Fruit fly (Drosophila melanogaster) whole organism, adult: ENCODE measurements around the gene ems.

Experiments used
- CG11617 ChIP-seq: fragments of 200-800 bp; sonication (Bioruptor generic); optimal IDR thresholded peaks from 2 replicates; lab custom pipeline; 2017; ENCODE audit warnings: mild to moderate bottlenecking, missing biosample characterization, missing genetic modification reagents, missing genetic modification characterization
- CG12768 ChIP-seq: fragments of 200-800 bp; sonication (Bioruptor generic); optimal IDR thresholded peaks from 2 replicates; lab custom pipeline; 2017; ENCODE audit warnings: missing biosample characterization, missing genetic modification characterization, mild to moderate bottlenecking, moderate library complexity, missing genetic modification reagents
- CG14711 ChIP-seq: fragments of 200-800 bp; sonication (Bioruptor generic); optimal IDR thresholded peaks from 2 replicates; lab custom pipeline; 2018; ENCODE audit warnings: missing biosample characterization, mild to moderate bottlenecking, missing genetic modification characterization, moderate library complexity
- CG1620 ChIP-seq: fragments of 200-800 bp; sonication (Bioruptor generic); optimal IDR thresholded peaks from 2 replicates; lab custom pipeline; 2016; ENCODE audit warnings: missing biosample characterization, missing genetic modification characterization
- CG33017 ChIP-seq: fragments of 200-800 bp; sonication (Bioruptor generic); optimal IDR thresholded peaks from 2 replicates; lab custom pipeline; 2018; ENCODE audit warnings: missing biosample characterization, mild to moderate bottlenecking, missing genetic modification characterization, moderate library complexity
- CG5204 ChIP-seq: fragments of 200-800 bp; sonication (Bioruptor generic); optimal IDR thresholded peaks from 2 replicates; lab custom pipeline; 2016; ENCODE audit warnings: missing biosample characterization, missing genetic modification characterization
- CG7045 ChIP-seq: fragments of 200-800 bp; sonication (Bioruptor generic); optimal IDR thresholded peaks from 2 replicates; lab custom pipeline; 2017; ENCODE audit warnings: missing biosample characterization, mild to moderate bottlenecking, missing genetic modification characterization
- CG7101 ChIP-seq: fragments of 200-800 bp; sonication (Bioruptor generic); optimal IDR thresholded peaks from 2 replicates; lab custom pipeline; 2018; ENCODE audit warnings: missing biosample characterization, mild to moderate bottlenecking, missing genetic modification characterization, moderate library complexity
- Clk ChIP-seq: fragments of 200-800 bp; sonication (Bioruptor generic); optimal IDR thresholded peaks from 2 replicates; lab custom pipeline; 2017; ENCODE audit warnings: missing biosample characterization, missing genetic modification characterization
- Crg-1 ChIP-seq: fragments of 200-800 bp; sonication (Bioruptor generic); optimal IDR thresholded peaks from 2 replicates; lab custom pipeline; 2016; ENCODE audit warnings: missing biosample characterization, missing genetic modification characterization
- Hr96 ChIP-seq: fragments of 200-800 bp; sonication (Bioruptor generic); optimal IDR thresholded peaks from 2 replicates; lab custom pipeline; 2016; ENCODE audit warnings: missing biosample characterization, missing genetic modification characterization
- Mnt ChIP-seq: fragments of 200-800 bp; sonication (Bioruptor generic); optimal IDR thresholded peaks from 2 replicates; lab custom pipeline; 2016; ENCODE audit warnings: missing biosample characterization, mild to moderate bottlenecking, missing genetic modification characterization
- bab1 ChIP-seq: fragments of 200-800 bp; sonication (Bioruptor generic); optimal IDR thresholded peaks from 3 replicates; lab custom pipeline; 2019; ENCODE audit warnings: missing biosample characterization, mild to moderate bottlenecking, missing genetic modification characterization, moderate library complexity
- cic ChIP-seq: fragments of 200-800 bp; sonication (Bioruptor generic); optimal IDR thresholded peaks from 2 replicates; lab custom pipeline; 2017; ENCODE audit warnings: missing biosample characterization, mild to moderate bottlenecking, missing genetic modification characterization, moderate library complexity
- cnc ChIP-seq, 2 experiments: fragments of >200 bp; optimal IDR thresholded peaks; 2 replicates each; lab custom pipeline; 2017
- kay ChIP-seq: fragments of 200-800 bp; sonication (Bioruptor generic); peaks from one replicate; lab custom pipeline; 2016; ENCODE audit warnings: missing biosample characterization, missing genetic modification characterization, borderline replicate concordance
- ovo ChIP-seq: fragments of 200-800 bp; sonication (Bioruptor generic); optimal IDR thresholded peaks from 2 replicates; lab custom pipeline; 2016; ENCODE audit warnings: missing biosample characterization, missing genetic modification characterization
- pad ChIP-seq: fragments of 200-800 bp; sonication (Bioruptor generic); optimal IDR thresholded peaks from 3 replicates; lab custom pipeline; 2017; ENCODE audit warnings: missing biosample characterization, missing genetic modification characterization, mild to moderate bottlenecking, moderate library complexity, missing genetic modification reagents
- tj ChIP-seq: fragments of 200-800 bp; sonication (Bioruptor generic); optimal IDR thresholded peaks from 3 replicates; lab custom pipeline; 2017; ENCODE audit warnings: missing biosample characterization, mild to moderate bottlenecking, missing genetic modification characterization, moderate library complexity
- toe ChIP-seq: fragments of 200-800 bp; sonication (Bioruptor generic); optimal IDR thresholded peaks from 2 replicates; lab custom pipeline; 2016; ENCODE audit warnings: missing biosample characterization, missing genetic modification characterization

ems gene

dm6 chr3R:13914760-13915417 lies 13.2 kb downstream of the ems start:
- TF ChIP-seq Hr96 (no peak), Clk (GFP tag; lab: Kevin White, UChicago) (no peak), cic (GFP tag; lab: Kevin White, UChicago) (no peak), CG7045 (GFP tag; lab: Kevin White, UChicago) (no peak), Mnt (GFP tag; lab: Kevin White, UChicago) (no peak), CG1620 (no peak)

- TF ChIP-seq Crg-1 (GFP tag; lab: Kevin White, UChicago) (no peak), cic (GFP tag; lab: Kevin White, UChicago) (no peak), Clk (GFP tag; lab: Kevin White, UChicago) (no peak), cnc (optimal IDR thresholded peaks at IDR 0.05; lab: Kevin White, UChicago) (no peak)
Observed at dm6 chr3R:13915646-13916045, 14.0 kb downstream of the ems start.

dm6 chr3R:13916546-13916945 lies 14.9 kb downstream of the ems start:
- TF ChIP-seq Crg-1 (GFP tag; lab: Kevin White, UChicago), result no peak
- TF ChIP-seq CG12768 (GFP tag; lab: Kevin White, UChicago), result no peak
- no peak for TF ChIP-seq CG11617 (GFP tag; lab: Kevin White, UChicago)
- no peak for TF ChIP-seq toe
- TF ChIP-seq CG1620, result no peak
- no peak for TF ChIP-seq CG7101 (tag; lab: Kevin White, UChicago)
- no peak for TF ChIP-seq CG14711 (tag; lab: Kevin White, UChicago)
- no peak for TF ChIP-seq pad
- no peak for TF ChIP-seq CG7045 (GFP tag; lab: Kevin White, UChicago)
- no peak for TF ChIP-seq ovo (GFP tag; lab: Kevin White, UChicago)
- TF ChIP-seq cic (GFP tag; lab: Kevin White, UChicago), result no peak
- no peak for TF ChIP-seq Mnt (GFP tag; lab: Kevin White, UChicago)

- TF ChIP-seq CG33017 (no peak), CG14711 (tag; lab: Kevin White, UChicago) (no peak), Mnt (GFP tag; lab: Kevin White, UChicago) (no peak), CG7045 (GFP tag; lab: Kevin White, UChicago) (no peak), CG12768 (GFP tag; lab: Kevin White, UChicago) (no peak), CG5204 (no peak), pad (no peak), Crg-1 (GFP tag; lab: Kevin White, UChicago) (no peak), toe (no peak), CG7101 (tag; lab: Kevin White, UChicago) (no peak), Hr96 (no peak), cic (GFP tag; lab: Kevin White, UChicago) (no peak), CG11617 (GFP tag; lab: Kevin White, UChicago) (no peak), bab1 (GFP tag; lab: Kevin White, UChicago) (no peak), ovo (GFP tag; lab: Kevin White, UChicago) (no peak)
Observed at dm6 chr3R:13918045-13918444, 16.4 kb downstream of the ems start.

dm6 chr3R:13921806-13922515 lies 20.3 kb downstream of the ems start:
- no peak for TF ChIP-seq CG7101 (tag; lab: Kevin White, UChicago)
- no peak for TF ChIP-seq kay (GFP tag; lab: Kevin White, UChicago)
- TF ChIP-seq Crg-1 (GFP tag; lab: Kevin White, UChicago), result no peak
- no peak for TF ChIP-seq CG7045 (GFP tag; lab: Kevin White, UChicago)
- TF ChIP-seq CG12768 (GFP tag; lab: Kevin White, UChicago), result no peak
- TF ChIP-seq Clk (GFP tag; lab: Kevin White, UChicago), result no peak
- no peak for TF ChIP-seq pad
- TF ChIP-seq cnc (optimal IDR thresholded peaks at IDR 0.05; lab: Kevin White, UChicago), result no peak
- no peak for TF ChIP-seq CG11617 (GFP tag; lab: Kevin White, UChicago)
- TF ChIP-seq CG33017, result no peak
- TF ChIP-seq cic (GFP tag; lab: Kevin White, UChicago), result no peak
- no peak for TF ChIP-seq tj (GFP tag; lab: Kevin White, UChicago)
- no peak for TF ChIP-seq CG1620
- no peak for TF ChIP-seq Mnt (GFP tag; lab: Kevin White, UChicago)
- TF ChIP-seq ovo (GFP tag; lab: Kevin White, UChicago), result no peak
- no peak for TF ChIP-seq Hr96
- TF ChIP-seq CG14711 (tag; lab: Kevin White, UChicago), result no peak
- TF ChIP-seq bab1 (GFP tag; lab: Kevin White, UChicago), result no peak
- TF ChIP-seq CG5204, result no peak
- TF ChIP-seq toe, result no peak

dm6 chr3R:13923626-13924025 lies 22.0 kb downstream of the ems start:
- TF ChIP-seq CG1620 (no peak), cic (GFP tag; lab: Kevin White, UChicago) (no peak), CG33017 (no peak), CG14711 (tag; lab: Kevin White, UChicago) (no peak), CG7101 (tag; lab: Kevin White, UChicago) (no peak), Crg-1 (GFP tag; lab: Kevin White, UChicago) (no peak), cnc (optimal IDR thresholded peaks at IDR 0.05; lab: Kevin White, UChicago) (no peak), bab1 (GFP tag; lab: Kevin White, UChicago) (no peak), ovo (GFP tag; lab: Kevin White, UChicago) (no peak)
